Worm (Caenorhabditis elegans): ENCODE measurements around the gene glt-5.
"Not testable (repeated sequence)": the region's sequence is repeated elsewhere in the genome, so short reads cannot be mapped to it uniquely, and the experiment has no call there.

glt-5 gene

ce11 chrII:9731810-9732209 lies 23.1 kb upstream of the glt-5 start, which contains the start of gene mab-3:
mab-3 (plus strand) TSS chrII:9732137.
- not testable (repeated sequence) for TF ChIP-seq npax-4 (tag; optimal IDR thresholded peaks at IDR 0.05); ceh-9 (tag; optimal IDR thresholded peaks at IDR 0.05); ama-1 (optimal IDR thresholded peaks at IDR 0.05)

- TF ChIP-seq ttx-3 (tag; optimal IDR thresholded peaks at IDR 0.05) (no peak), pqm-1 (tag; optimal IDR thresholded peaks at IDR 0.05) (no peak), mec-3 (tag; optimal IDR thresholded peaks at IDR 0.05; ENCODE audit: borderline replicate concordance) (no peak), unc-86 (tag; optimal IDR thresholded peaks at IDR 0.05) (no peak), sox-2 (GFP tag; IDR thresholded peaks at IDR 0.05) (no peak), hlh-15 (tag; optimal IDR thresholded peaks at IDR 0.05) (no peak), K09A11.1 (tag; optimal IDR thresholded peaks at IDR 0.05; ENCODE audit: insufficient read depth) (no peak), nfya-1 (tag; optimal IDR thresholded peaks at IDR 0.05) (no peak), sox-4 (tag; optimal IDR thresholded peaks at IDR 0.05) (no peak), gmeb-2 (tag; optimal IDR thresholded peaks at IDR 0.05) (no peak), dmd-4 (tag; optimal IDR thresholded peaks at IDR 0.05; ENCODE audit: borderline replicate concordance) (no peak), dve-1 (tag; optimal IDR thresholded peaks at IDR 0.05) (no peak), ceh-6 (GFP tag; optimal IDR thresholded peaks at IDR 0.05) (no peak), pax-1 (tag; optimal IDR thresholded peaks at IDR 0.05) (no peak), ztf-16 (tag; optimal IDR thresholded peaks at IDR 0.05) (no peak), tbx-2 (tag; optimal IDR thresholded peaks at IDR 0.05) (no peak), syd-9 (tag; optimal IDR thresholded peaks at IDR 0.05) (no peak), npax-4 (tag; optimal IDR thresholded peaks at IDR 0.05) (no peak), ceh-45 (GFP tag; IDR thresholded peaks at IDR 0.05) (no peak)
Observed at ce11 chrII:9729866-9730265, 21.2 kb upstream of the glt-5 start.

ce11 chrII:9729196-9729595 lies 20.5 kb upstream of the glt-5 start:
- no peak for TF ChIP-seq pros-1 (tag; optimal IDR thresholded peaks at IDR 0.05)
- no peak for TF ChIP-seq che-1 (tag; optimal IDR thresholded peaks at IDR 0.05)
- no peak for TF ChIP-seq rnt-1 (tag; optimal IDR thresholded peaks at IDR 0.05)
- TF ChIP-seq ceh-30 (tag; optimal IDR thresholded peaks at IDR 0.05): no peak
- TF ChIP-seq ceh-31 (tag; optimal IDR thresholded peaks at IDR 0.05): no peak
- no peak for TF ChIP-seq pqm-1 (tag; optimal IDR thresholded peaks at IDR 0.05)
- TF ChIP-seq unc-86 (tag; optimal IDR thresholded peaks at IDR 0.05): no peak
- TF ChIP-seq tbx-7 (tag; optimal IDR thresholded peaks at IDR 0.05): no peak
- TF ChIP-seq unc-55 (GFP tag; optimal IDR thresholded peaks at IDR 0.05): no peak

- TF ChIP-seq pat-9 (tag; optimal IDR thresholded peaks at IDR 0.05): no peak
- no peak for TF ChIP-seq pax-1 (tag; optimal IDR thresholded peaks at IDR 0.05)
- no peak for TF ChIP-seq npax-4 (tag; optimal IDR thresholded peaks at IDR 0.05)
- no peak for TF ChIP-seq tbx-2 (tag; optimal IDR thresholded peaks at IDR 0.05)
- TF ChIP-seq ceh-22 (tag; optimal IDR thresholded peaks at IDR 0.05): no peak
- no peak for TF ChIP-seq hlh-15 (tag; optimal IDR thresholded peaks at IDR 0.05)
- no peak for TF ChIP-seq sox-2 (GFP tag; IDR thresholded peaks at IDR 0.05)
- TF ChIP-seq elt-4 (tag; optimal IDR thresholded peaks at IDR 0.05): no peak
Observed at ce11 chrII:9728506-9728905, 19.8 kb upstream of the glt-5 start.

- TF ChIP-seq ceh-6 (GFP tag; optimal IDR thresholded peaks at IDR 0.05) (no peak), nfya-1 (tag; optimal IDR thresholded peaks at IDR 0.05) (no peak), ceh-2 (tag; optimal IDR thresholded peaks at IDR 0.05) (no peak), lin-11 (tag; optimal IDR thresholded peaks at IDR 0.05) (no peak), nhr-11 (tag; optimal IDR thresholded peaks at IDR 0.05) (no peak)
Observed at ce11 chrII:9727192-9727699, 18.6 kb upstream of the glt-5 start.
